Fruit fly (Drosophila melanogaster): Measurements from ENCODE around the gene phu.

phu gene

dm6 chr3R:9510070-9510518, 15.5 kb downstream of the phu start, which contains the start of gene rump (continued):
- TF ChIP-seq pan (optimal IDR thresholded peaks at IDR 0.05) (no peak), pan (GFP tag; optimal IDR thresholded peaks at IDR 0.05 in 1 of 2, IDR thresholded peaks at IDR 0.05 in 1 of 2) (no peak), Hr51 (GFP tag; optimal IDR thresholded peaks at IDR 0.05) (no peak), kah (GFP tag; optimal IDR thresholded peaks at IDR 0.05) (no peak), BEAF-32 (GFP tag; optimal IDR thresholded peaks at IDR 0.05) (peak; percentile 98), hth (optimal IDR thresholded peaks at IDR 0.05) (no peak), CG10565 (GFP tag; optimal IDR thresholded peaks at IDR 0.05) (no peak), yki (optimal IDR thresholded peaks at IDR 0.05) (no peak), btn (GFP tag; optimal IDR thresholded peaks at IDR 0.05) (no peak), CG15269 (tag; optimal IDR thresholded peaks at IDR 0.05) (no peak), Stat92E (GFP tag; optimal IDR thresholded peaks at IDR 0.05) (peak in 1 of 3 experiments; percentile 58), CG42726 (GFP tag; IDR thresholded peaks at IDR 0.05; ENCODE audit: partially characterized antibody) (no peak), CG7271 (tag; optimal IDR thresholded peaks at IDR 0.05) (peak; percentile 33), CG7928 (GFP tag; optimal IDR thresholded peaks at IDR 0.05) (no peak), Lpt (GFP tag; optimal IDR thresholded peaks at IDR 0.05) (no peak), lbe (GFP tag; optimal IDR thresholded peaks at IDR 0.05) (peak; percentile 52), CG6689 (GFP tag; IDR thresholded peaks at IDR 0.05) (no peak), CG2712 (tag; optimal IDR thresholded peaks at IDR 0.05) (peak; percentile 48), HLH54F (GFP tag; optimal IDR thresholded peaks at IDR 0.05) (no peak), Atf-2 (GFP tag; optimal IDR thresholded peaks at IDR 0.05) (no peak), Opbp (GFP tag; IDR thresholded peaks at IDR 0.05; ENCODE audit: partially characterized antibody) (no peak), gro (GFP tag; optimal IDR thresholded peaks at IDR 0.05) (peak; percentile 49), E2f2 (GFP tag; IDR thresholded peaks at IDR 0.05) (no peak), CG15601 (tag; optimal IDR thresholded peaks at IDR 0.05) (peak; percentile 34), zfh1 (GFP tag; IDR thresholded peaks at IDR 0.05) (no peak), chm (GFP tag; IDR thresholded peaks at IDR 0.05) (no peak), az2 (GFP tag; optimal IDR thresholded peaks at IDR 0.05) (no peak), ap (GFP tag; IDR thresholded peaks at IDR 0.05) (no peak), trh (GFP tag; optimal IDR thresholded peaks at IDR 0.05) (no peak), Mes4 (GFP tag; optimal IDR thresholded peaks at IDR 0.05) (no peak), her (GFP tag; optimal IDR thresholded peaks at IDR 0.05) (peak; percentile 8), caup (GFP tag; optimal IDR thresholded peaks at IDR 0.05; ENCODE audit: severe bottlenecking) (no peak), CG15073 (GFP tag; optimal IDR thresholded peaks at IDR 0.05) (no peak), gce (GFP tag; IDR thresholded peaks at IDR 0.05) (no peak), corto (GFP tag; optimal IDR thresholded peaks at IDR 0.05) (no peak), TFAM (GFP tag; optimal IDR thresholded peaks at IDR 0.05) (no peak), schlank (tag; optimal IDR thresholded peaks at IDR 0.05) (no peak), slbo (GFP tag; IDR thresholded peaks at IDR 0.05) (no peak), CHES-1-like (GFP tag; optimal IDR thresholded peaks at IDR 0.05) (peak; percentile 49), H15 (GFP tag; IDR thresholded peaks at IDR 0.05) (no peak), CG12659 (GFP tag; optimal IDR thresholded peaks at IDR 0.05) (peak; percentile 80), NC2β (GFP tag; optimal IDR thresholded peaks at IDR 0.05) (peak; percentile 25), peb (GFP tag; IDR thresholded peaks at IDR 0.05) (no peak), fd96Cb (tag; optimal IDR thresholded peaks at IDR 0.05) (no peak), Sox102F (GFP tag; optimal IDR thresholded peaks at IDR 0.05) (no peak), gsb-n (tag; optimal IDR thresholded peaks at IDR 0.05) (no peak), CG6654 (GFP tag; optimal IDR thresholded peaks at IDR 0.05) (no peak), nerfin-2 (GFP tag; IDR thresholded peaks at IDR 0.05; ENCODE audit: partially characterized antibody) (no peak), Dip3 (GFP tag; optimal IDR thresholded peaks at IDR 0.05) (no peak), CG3847 (GFP tag; IDR thresholded peaks at IDR 0.05) (no peak), CG33557 (GFP tag; optimal IDR thresholded peaks at IDR 0.05) (no peak), zf30C (GFP tag; optimal IDR thresholded peaks at IDR 0.05) (no peak)
